Worm (Caenorhabditis elegans): Measurements from ENCODE around the gene atln-1.

- TF ChIP-seq mep-1 (tag; optimal IDR thresholded peaks at IDR 0.05) (no peak), unc-30 (tag; optimal IDR thresholded peaks at IDR 0.05) (no peak), lin-13 (GFP tag; optimal IDR thresholded peaks at IDR 0.05) (no peak), nhr-28 (tag; optimal IDR thresholded peaks at IDR 0.05) (no peak), unc-130 (tag; optimal IDR thresholded peaks at IDR 0.05) (no peak), fos-1 (tag; optimal IDR thresholded peaks at IDR 0.05) (no peak), lin-15B (tag; optimal IDR thresholded peaks at IDR 0.05) (no peak), lin-39 (tag; optimal IDR thresholded peaks at IDR 0.05) (no peak), swsn-7 (tag; optimal IDR thresholded peaks at IDR 0.05) (no peak), unc-62 (GFP tag; optimal IDR thresholded peaks at IDR 0.05) (no peak), ztf-4 (tag; optimal IDR thresholded peaks at IDR 0.05) (no peak), unc-86 (tag; optimal IDR thresholded peaks at IDR 0.05) (no peak), egl-27 (tag; optimal IDR thresholded peaks at IDR 0.05) (no peak)
Observed at ce11 chrIV:2801004-2801403, 12.5 kb downstream of the atln-1 start.

Data from whole organism, L1 larva.